Worm (Caenorhabditis elegans) whole organism, L2 larva: ENCODE data around the gene gmap-2.

Experiments used
- R02D3.7 ChIP-seq: fragments of 150-350 bp; optimal IDR thresholded peaks from 2 replicates; lab custom pipeline; 2014; ENCODE audit warnings: missing biosample characterization, missing genetic modification characterization
- aly-2 ChIP-seq: fragments of 150-350 bp; optimal IDR thresholded peaks from 2 replicates; lab custom pipeline; 2014; ENCODE audit warnings: missing biosample characterization, missing genetic modification characterization
- blmp-1 ChIP-seq: sonication (generic microtip); optimal IDR thresholded peaks from 2 replicates; lab custom pipeline; 2017; ENCODE audit warnings: missing genetic modification characterization, mild to moderate bottlenecking, missing compliant biosample characterization, antibody characterized with exemption, moderate library complexity; ENCODE audit not compliant: insufficient read depth
- lin-13 ChIP-seq: fragments of 150-350 bp; optimal IDR thresholded peaks from 2 replicates; lab custom pipeline; 2014; ENCODE audit warnings: missing biosample characterization, missing genetic modification reagents, missing genetic modification characterization
- lsy-2 ChIP-seq, 2 experiments: fragments of 150-350 bp in 1 of 2; sonication (generic microtip) in 1 of 2; optimal IDR thresholded peaks; 2 replicates each; lab custom pipeline; 2014 to 2017; ENCODE audit warnings: missing biosample characterization in 2 of 2, missing genetic modification characterization in 2 of 2
- nhr-12 ChIP-seq: fragments of 150-350 bp; optimal IDR thresholded peaks from 2 replicates; lab custom pipeline; 2014; ENCODE audit warnings: missing biosample characterization, missing genetic modification characterization
- nhr-237 ChIP-seq: fragments of 150-350 bp; optimal IDR thresholded peaks from 2 replicates; lab custom pipeline; 2014; ENCODE audit warnings: missing biosample characterization, missing genetic modification characterization
- snpc-4 ChIP-seq: fragments of 150-350 bp; optimal IDR thresholded peaks from 2 replicates; lab custom pipeline; 2014; ENCODE audit warnings: missing biosample characterization, missing genetic modification characterization
- unc-39 ChIP-seq: fragments of 150-350 bp; optimal IDR thresholded peaks from 2 replicates; lab custom pipeline; 2014; ENCODE audit warnings: missing biosample characterization, missing genetic modification characterization
- unc-62 ChIP-seq: fragments of 150-350 bp; optimal IDR thresholded peaks from 2 replicates; lab custom pipeline; 2014; ENCODE audit warnings: missing biosample characterization, missing genetic modification reagents, missing genetic modification characterization
- zag-1 ChIP-seq: fragments of 150-350 bp; optimal IDR thresholded peaks from 2 replicates; lab custom pipeline; 2014; ENCODE audit warnings: missing biosample characterization, missing genetic modification characterization
- ztf-11 ChIP-seq: sonication (generic microtip); optimal IDR thresholded peaks from 2 replicates; lab custom pipeline; 2017; ENCODE audit warnings: missing biosample characterization, missing genetic modification characterization

ce11 chrX:12929961-12930360, 13.1 kb downstream of the gmap-2 start, which contains the start of gene C34E7.3:
- TF ChIP-seq unc-62 (GFP tag; lab: Kevin White, UChicago) (no peak), zag-1 (tag; lab: Kevin White, UChicago) (no peak), nhr-12 (no peak), blmp-1 (tag; lab: Kevin White, UChicago) (no peak), nhr-237 (no peak), R02D3.7 (no peak), snpc-4 (tag; lab: Kevin White, UChicago) (no peak), aly-2 (tag; lab: Kevin White, UChicago) (no peak), lin-13 (GFP tag; lab: Kevin White, UChicago) (no peak), unc-39 (tag; lab: Kevin White, UChicago) (no peak), ztf-11 (tag; lab: Kevin White, UChicago) (no peak), lsy-2 (tag; optimal IDR thresholded peaks at IDR 0.05; lab: Kevin White, UChicago) (no peak)
